Fruit fly (Drosophila melanogaster): Measurements from ENCODE around the gene MTA1-like.

The MTA1-like gene

dm6 chr3R:5654692-5655181 lies 6.2 kb upstream of the MTA1-like start, which contains the start of the genes elm and MED27 (continued):
- TF ChIP-seq Gug (GFP tag; IDR thresholded peaks at IDR 0.05) (peak; percentile 96), wor (GFP tag; IDR thresholded peaks at IDR 0.05) (peak; percentile 89), CG30403 (GFP tag; optimal IDR thresholded peaks at IDR 0.05) (peak; percentile 98), disco-r (GFP tag; optimal IDR thresholded peaks at IDR 0.05) (peak; percentile 79), schlank (tag; optimal IDR thresholded peaks at IDR 0.05) (peak; percentile 53), esg (GFP tag; conservative IDR thresholded peaks at IDR 0.05) (peak; percentile 93), ranshi (GFP tag; IDR thresholded peaks at IDR 0.05) (peak; percentile 93), CG34376 (GFP tag; optimal IDR thresholded peaks at IDR 0.05) (peak; percentile 83), CG9609 (GFP tag; optimal IDR thresholded peaks at IDR 0.05) (peak; percentile 91), CG4282 (GFP tag; optimal IDR thresholded peaks at IDR 0.05) (peak; percentile 86), chm (GFP tag; IDR thresholded peaks at IDR 0.05) (peak; percentile 74; the same call in 1 of the 2 replicates), twi (tag; optimal IDR thresholded peaks at IDR 0.05) (peak; percentile 90), emc (GFP tag; optimal IDR thresholded peaks at IDR 0.05) (peak; percentile 86), sima (GFP tag; optimal IDR thresholded peaks at IDR 0.05) (peak; percentile 41), CG4707 (GFP tag; optimal IDR thresholded peaks at IDR 0.05) (peak; percentile 48), Bdp1 (GFP tag; optimal IDR thresholded peaks at IDR 0.05) (peak; percentile 79), Poxn (GFP tag; IDR thresholded peaks at IDR 0.05) (peak; percentile 69; the same call in 1 of the 2 replicates), Ada2b (GFP tag; IDR thresholded peaks at IDR 0.05) (peak; percentile 92), fru (optimal IDR thresholded peaks at IDR 0.05) (no peak), sug (tag; optimal IDR thresholded peaks at IDR 0.05) (peak; percentile 95), CG18764 (GFP tag; optimal IDR thresholded peaks at IDR 0.05) (peak; percentile 87), dm (GFP tag; optimal IDR thresholded peaks at IDR 0.05) (peak; percentile 82), CG5245 (GFP tag; optimal IDR thresholded peaks at IDR 0.05) (peak; percentile 88), CG7928 (GFP tag; optimal IDR thresholded peaks at IDR 0.05) (peak; percentile 72), Xrp1 (GFP tag; IDR thresholded peaks at IDR 0.05) (peak; percentile 95), sim (GFP tag; IDR thresholded peaks at IDR 0.05) (peak; percentile 60; the same call in 1 of the 2 replicates), CG14965 (GFP tag; optimal IDR thresholded peaks at IDR 0.05; ENCODE audit: borderline replicate concordance) (peak; percentile 25), fd3F (GFP tag; optimal IDR thresholded peaks at IDR 0.05) (peak; percentile 91), BtbVII (GFP tag; optimal IDR thresholded peaks at IDR 0.05) (peak; percentile 81), nmo (GFP tag; optimal IDR thresholded peaks at IDR 0.05) (peak; percentile 97), CG7357 (GFP tag; IDR thresholded peaks at IDR 0.05) (peak; percentile 87), tgo (GFP tag; IDR thresholded peaks at IDR 0.05) (peak; percentile 94), tll (GFP tag; optimal IDR thresholded peaks at IDR 0.05) (peak; percentile 41 to 83), CG1024 (GFP tag; IDR thresholded peaks at IDR 0.05) (peak; percentile 60; the same call in 1 of the 2 replicates), CrebB (tag; optimal IDR thresholded peaks at IDR 0.05) (peak; percentile 59), pho (GFP tag; optimal IDR thresholded peaks at IDR 0.05) (peak; percentile 94), CG7372 (GFP tag; IDR thresholded peaks at IDR 0.05) (peak; percentile 95), Camta (GFP tag; optimal IDR thresholded peaks at IDR 0.05) (peak; percentile 94), HLH3B (GFP tag; IDR thresholded peaks at IDR 0.05) (peak; percentile 91), sens (GFP tag) (peak; percentile 99), hb (GFP tag; IDR thresholded peaks at IDR 0.05; ENCODE audit: partially characterized antibody) (peak; percentile 90), CG1647 (GFP tag; optimal IDR thresholded peaks at IDR 0.05) (peak; percentile 89), croc (GFP tag; conservative IDR thresholded peaks at IDR 0.05) (peak; percentile 90), CG12391 (tag; optimal IDR thresholded peaks at IDR 0.05) (peak; percentile 95), CG7556 (GFP tag; optimal IDR thresholded peaks at IDR 0.05) (peak; percentile 85), sqz (GFP tag; optimal IDR thresholded peaks at IDR 0.05) (peak; percentile 90), HLHmδ (GFP tag; optimal IDR thresholded peaks at IDR 0.05) (peak; percentile 94), Mad (GFP tag; optimal IDR thresholded peaks at IDR 0.05) (peak; percentile 94), PHDP (tag; optimal IDR thresholded peaks at IDR 0.05) (peak; percentile 90), CG1602 (GFP tag; optimal IDR thresholded peaks at IDR 0.05) (peak; percentile 96), gfzf (GFP tag; optimal IDR thresholded peaks at IDR 0.05) (peak; percentile 89), hth (optimal IDR thresholded peaks at IDR 0.05) (no peak)
